Worm (Caenorhabditis elegans) whole organism, L2 larva: Measurements from ENCODE around the gene dpy-28.

Experiments used
- C34F6.9 ChIP-seq: fragments of 150-350 bp; optimal IDR thresholded peaks from 2 replicates; lab custom pipeline; 2014; ENCODE audit warnings: missing biosample characterization, missing genetic modification characterization
- F13H6.1 ChIP-seq: sonication (generic microtip); optimal IDR thresholded peaks from 2 replicates; lab custom pipeline; 2016; ENCODE audit warnings: missing genetic modification characterization, missing compliant biosample characterization
- R02D3.7 ChIP-seq: fragments of 150-350 bp; optimal IDR thresholded peaks from 2 replicates; lab custom pipeline; 2014; ENCODE audit warnings: missing biosample characterization, missing genetic modification characterization
- ZK546.5 ChIP-seq: sonication (generic microtip); optimal IDR thresholded peaks from 2 replicates; lab custom pipeline; 2017; ENCODE audit warnings: missing biosample characterization, missing genetic modification characterization
- aly-2 ChIP-seq: fragments of 150-350 bp; optimal IDR thresholded peaks from 2 replicates; lab custom pipeline; 2014; ENCODE audit warnings: missing biosample characterization, missing genetic modification characterization
- ceh-16 ChIP-seq: fragments of 150-350 bp; optimal IDR thresholded peaks from 2 replicates; lab custom pipeline; 2014; ENCODE audit warnings: missing biosample characterization, missing genetic modification characterization
- ceh-82 ChIP-seq: fragments of 150-350 bp; optimal IDR thresholded peaks from 2 replicates; lab custom pipeline; 2014; ENCODE audit warnings: missing biosample characterization, missing genetic modification characterization
- crh-2 ChIP-seq: sonication (generic microtip); optimal IDR thresholded peaks from 2 replicates; lab custom pipeline; 2017; ENCODE audit warnings: missing biosample characterization, missing genetic modification characterization
- dmd-4 ChIP-seq: sonication (generic microtip); optimal IDR thresholded peaks from 2 replicates; lab custom pipeline; 2017; ENCODE audit warnings: missing biosample characterization, missing genetic modification characterization
- egl-27 ChIP-seq: sonication (generic microtip); optimal IDR thresholded peaks from 3 replicates; lab custom pipeline; 2017; ENCODE audit warnings: missing biosample characterization, missing genetic modification reagents, missing genetic modification characterization
- elt-3 ChIP-seq: sonication (generic microtip); optimal IDR thresholded peaks from 2 replicates; lab custom pipeline; 2017; ENCODE audit warnings: missing biosample characterization, missing genetic modification characterization
- lin-11 ChIP-seq: fragments of 150-350 bp; sonication (generic microtip); optimal IDR thresholded peaks from 2 replicates; lab custom pipeline; 2014; ENCODE audit warnings: missing biosample characterization, missing genetic modification characterization, inconsistent platforms, mixed read lengths
- lin-39 ChIP-seq: fragments of 150-350 bp; optimal IDR thresholded peaks from 2 replicates; lab custom pipeline; 2014; ENCODE audit warnings: missing biosample characterization, missing genetic modification reagents, missing genetic modification characterization
- lsy-2 ChIP-seq, 2 experiments: fragments of 150-350 bp in 1 of 2; sonication (generic microtip) in 1 of 2; optimal IDR thresholded peaks; 2 replicates each; lab custom pipeline; 2014 to 2017; ENCODE audit warnings: missing biosample characterization in 2 of 2, missing genetic modification characterization in 2 of 2
- mab-5 ChIP-seq: fragments of 150-350 bp; optimal IDR thresholded peaks from 2 replicates; lab custom pipeline; 2014; ENCODE audit warnings: missing biosample characterization, missing genetic modification characterization
- mbf-1 ChIP-seq: sonication (generic microtip); optimal IDR thresholded peaks from 2 replicates; lab custom pipeline; 2017; ENCODE audit warnings: missing biosample characterization, missing genetic modification characterization
- mdl-1 ChIP-seq, 2 experiments: fragments of 150-350 bp in 1 of 2; sonication (generic microtip) in 1 of 2; optimal IDR thresholded peaks; 2 replicates each; lab custom pipeline; 2017; ENCODE audit warnings: missing biosample characterization in 2 of 2, missing genetic modification characterization in 2 of 2
- nhr-10 ChIP-seq: sonication (generic microtip); optimal IDR thresholded peaks from 2 replicates; lab custom pipeline; 2017; ENCODE audit warnings: missing biosample characterization, missing genetic modification characterization
- nhr-11 ChIP-seq: fragments of 150-350 bp; optimal IDR thresholded peaks from 2 replicates; lab custom pipeline; 2014; ENCODE audit warnings: missing biosample characterization, missing genetic modification characterization
- nhr-12 ChIP-seq: fragments of 150-350 bp; optimal IDR thresholded peaks from 2 replicates; lab custom pipeline; 2014; ENCODE audit warnings: missing biosample characterization, missing genetic modification characterization
- nhr-129 ChIP-seq: fragments of 150-350 bp; optimal IDR thresholded peaks from 2 replicates; lab custom pipeline; 2014; ENCODE audit warnings: missing biosample characterization, missing genetic modification characterization
- nhr-21 ChIP-seq: fragments of 150-350 bp; optimal IDR thresholded peaks from 2 replicates; lab custom pipeline; 2014; ENCODE audit warnings: missing biosample characterization, missing genetic modification characterization
- nhr-23 ChIP-seq: fragments of 150-350 bp; optimal IDR thresholded peaks from 2 replicates; lab custom pipeline; 2014; ENCODE audit warnings: missing biosample characterization, missing genetic modification reagents, missing genetic modification characterization
- nhr-25 ChIP-seq: fragments of 150-350 bp; sonication (generic microtip); optimal IDR thresholded peaks from 3 replicates; lab custom pipeline; 2014; ENCODE audit warnings: missing biosample characterization, missing genetic modification characterization
- nhr-77 ChIP-seq: fragments of 150-350 bp; optimal IDR thresholded peaks from 2 replicates; lab custom pipeline; 2014; ENCODE audit warnings: missing biosample characterization, missing genetic modification characterization
- peb-1 ChIP-seq: fragments of 150-350 bp; optimal IDR thresholded peaks from 2 replicates; lab custom pipeline; 2014; ENCODE audit warnings: missing biosample characterization, missing genetic modification characterization
- sem-4 ChIP-seq: fragments of 150-350 bp; optimal IDR thresholded peaks from 2 replicates; lab custom pipeline; 2014; ENCODE audit warnings: missing biosample characterization, missing genetic modification reagents, missing genetic modification characterization
- sma-3 ChIP-seq: sonication (generic microtip); optimal IDR thresholded peaks from 2 replicates; lab custom pipeline; 2016; ENCODE audit warnings: missing genetic modification reagents, missing genetic modification characterization, missing compliant biosample characterization
- sma-9 ChIP-seq, 2 experiments: fragments of 150-350 bp in 1 of 2; sonication (generic microtip) in 1 of 2; optimal IDR thresholded peaks; 2 replicates each; lab custom pipeline; 2014 to 2016; ENCODE audit warnings: missing genetic modification characterization in 2 of 2, mild to moderate bottlenecking in 1 of 2, missing biosample characterization in 1 of 2, missing compliant biosample characterization in 1 of 2, missing genetic modification reagents in 1 of 2, moderate library complexity in 1 of 2
- snpc-4 ChIP-seq: fragments of 150-350 bp; optimal IDR thresholded peaks from 2 replicates; lab custom pipeline; 2014; ENCODE audit warnings: missing biosample characterization, missing genetic modification characterization
- unc-39 ChIP-seq: fragments of 150-350 bp; optimal IDR thresholded peaks from 2 replicates; lab custom pipeline; 2014; ENCODE audit warnings: missing biosample characterization, missing genetic modification characterization
- unc-55 ChIP-seq: fragments of 150-350 bp; sonication (generic microtip); optimal IDR thresholded peaks from 3 replicates; lab custom pipeline; 2014; ENCODE audit warnings: missing biosample characterization, missing genetic modification reagents, missing genetic modification characterization
- unc-62 ChIP-seq: fragments of 150-350 bp; optimal IDR thresholded peaks from 2 replicates; lab custom pipeline; 2014; ENCODE audit warnings: missing biosample characterization, missing genetic modification reagents, missing genetic modification characterization
- zag-1 ChIP-seq: fragments of 150-350 bp; optimal IDR thresholded peaks from 2 replicates; lab custom pipeline; 2014; ENCODE audit warnings: missing biosample characterization, missing genetic modification characterization
- ztf-1 ChIP-seq: fragments of 200-800 bp; sonication (Bioruptor generic); conservative IDR thresholded peaks from 2 replicates; pipeline ENCODE4 v1.3.6; 2022; ENCODE audit warnings: missing genetic modification characterization, missing compliant biosample characterization
- ztf-11 ChIP-seq: sonication (generic microtip); optimal IDR thresholded peaks from 2 replicates; lab custom pipeline; 2017; ENCODE audit warnings: missing biosample characterization, missing genetic modification characterization
- ztf-4 ChIP-seq: fragments of 150-350 bp; optimal IDR thresholded peaks from 2 replicates; lab custom pipeline; 2014; ENCODE audit warnings: missing biosample characterization, missing genetic modification characterization

The dpy-28 gene

DNA sequence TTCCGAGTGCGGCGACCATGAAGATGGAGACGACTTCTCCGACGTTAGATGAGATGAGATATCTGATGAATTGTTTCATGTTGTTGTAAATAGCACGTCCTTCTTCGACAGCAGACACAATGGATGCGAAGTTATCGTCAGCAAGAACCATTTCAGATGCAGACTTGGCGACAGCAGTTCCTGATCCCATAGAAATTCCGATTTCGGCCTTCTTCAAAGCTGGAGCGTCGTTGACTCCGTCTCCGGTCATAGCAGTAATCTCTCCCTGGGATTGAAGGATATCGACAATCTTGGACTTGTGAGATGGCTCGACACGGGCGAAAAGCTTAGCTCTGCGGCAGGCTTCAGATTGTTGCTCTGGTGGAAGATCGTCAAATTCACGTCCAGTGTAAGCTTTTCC, 51.0 kb downstream of the dpy-28 start:
- TF ChIP-seq lin-39 (tag; lab: Kevin White, UChicago) (no peak), crh-2 (tag; lab: Kevin White, UChicago) (no peak), nhr-21 (tag; lab: Kevin White, UChicago) (no peak), nhr-12 (tag; lab: Kevin White, UChicago) (no peak), mdl-1 (tag; optimal IDR thresholded peaks at IDR 0.05; lab: Kevin White, UChicago) (no peak), dmd-4 (tag; lab: Kevin White, UChicago) (no peak), ztf-1 (GFP tag; lab: Robert Waterston, UW) (no peak), nhr-25 (no peak), aly-2 (tag; lab: Kevin White, UChicago) (no peak), nhr-11 (tag; lab: Kevin White, UChicago) (no peak), elt-3 (tag; lab: Kevin White, UChicago) (no peak), ceh-16 (tag; lab: Kevin White, UChicago) (no peak), nhr-23 (no peak), lsy-2 (tag; optimal IDR thresholded peaks at IDR 0.05; lab: Kevin White, UChicago) (no peak), nhr-10 (tag; lab: Kevin White, UChicago) (no peak), unc-62 (GFP tag; lab: Kevin White, UChicago) (no peak)
- TF ChIP-seq, all 48 proteins: peak for 0

DNA sequence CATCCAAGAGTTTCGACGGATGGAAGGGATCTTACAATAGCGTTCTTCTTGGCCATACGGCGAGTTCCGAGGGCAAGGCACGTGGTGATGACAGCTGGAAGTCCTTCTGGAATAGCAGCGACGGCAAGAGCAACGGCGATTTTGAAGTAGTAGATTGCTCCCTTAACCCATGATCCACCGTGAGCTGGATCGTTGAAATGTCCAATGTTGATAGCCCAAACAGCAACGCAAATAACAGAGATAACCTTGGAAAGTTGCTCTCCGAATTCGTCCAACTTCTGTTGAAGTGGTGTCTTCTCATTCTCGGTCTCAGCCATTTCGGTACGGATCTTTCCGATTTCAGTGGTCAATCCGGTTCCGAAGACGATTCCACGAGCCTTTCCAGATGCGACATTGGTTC, 52.3 kb downstream of the dpy-28 start:
- TF ChIP-seq elt-3 (tag; lab: Kevin White, UChicago) (no peak), egl-27 (tag; lab: Kevin White, UChicago) (no peak), aly-2 (tag; lab: Kevin White, UChicago) (no peak), mab-5 (tag; lab: Kevin White, UChicago) (no peak), nhr-77 (tag; lab: Kevin White, UChicago) (no peak), nhr-129 (tag; lab: Kevin White, UChicago) (no peak), nhr-25 (no peak), nhr-10 (tag; lab: Kevin White, UChicago) (no peak), mbf-1 (tag; lab: Kevin White, UChicago) (no peak), sma-3 (GFP tag; lab: Kevin White, UChicago) (no peak), zag-1 (tag; lab: Kevin White, UChicago) (no peak), unc-55 (GFP tag; lab: Kevin White, UChicago) (no peak), lin-11 (tag; lab: Kevin White, UChicago) (no peak), crh-2 (tag; lab: Kevin White, UChicago) (no peak), peb-1 (tag; lab: Kevin White, UChicago) (no peak)

DNA sequence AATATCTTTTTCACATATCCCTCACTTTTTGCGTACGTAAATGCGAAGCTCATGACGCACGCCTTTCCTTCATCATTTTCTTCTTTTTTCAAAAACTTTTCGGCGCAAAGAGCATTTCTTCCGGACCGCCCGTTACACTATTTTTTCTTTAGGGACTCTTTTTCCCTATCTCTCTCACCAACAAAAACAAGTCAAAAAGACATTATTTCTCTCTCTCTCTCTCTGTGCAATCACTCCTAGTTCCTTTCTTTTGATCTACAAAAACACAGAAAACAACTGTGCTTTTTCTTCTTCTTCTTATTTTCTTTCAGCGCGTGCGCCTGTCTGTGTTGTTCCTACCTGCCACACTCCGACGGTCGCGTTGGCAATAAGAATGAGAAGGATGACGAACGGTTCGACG, 53.1 kb downstream of the dpy-28 start:
- no peak for TF ChIP-seq unc-39 (tag; lab: Kevin White, UChicago)
- no peak for TF ChIP-seq ZK546.5
- TF ChIP-seq nhr-23, result no peak
- peak; percentile 47 for TF ChIP-seq sma-9 (GFP tag; optimal IDR thresholded peaks at IDR 0.05; lab: Kevin White, UChicago)
- no peak for TF ChIP-seq sma-9 (tag; optimal IDR thresholded peaks at IDR 0.05; lab: Kevin White, UChicago)
- peak; percentile 46 for TF ChIP-seq F13H6.1 (tag; lab: Kevin White, UChicago)
- TF ChIP-seq nhr-129 (tag; lab: Kevin White, UChicago), result peak; percentile 33
- no peak for TF ChIP-seq sma-3 (GFP tag; lab: Kevin White, UChicago)
- TF ChIP-seq ceh-82 (tag; lab: Kevin White, UChicago), result no peak
- peak in 1 of 2 experiments; percentile 40 for TF ChIP-seq lsy-2 (tag; optimal IDR thresholded peaks at IDR 0.05; lab: Kevin White, UChicago)
- TF ChIP-seq C34F6.9, result peak; percentile 48
- TF ChIP-seq R02D3.7, result no peak
- no peak for TF ChIP-seq snpc-4
- TF ChIP-seq zag-1 (tag; lab: Kevin White, UChicago), result no peak
- TF ChIP-seq unc-62 (GFP tag; lab: Kevin White, UChicago), result no peak

DNA sequence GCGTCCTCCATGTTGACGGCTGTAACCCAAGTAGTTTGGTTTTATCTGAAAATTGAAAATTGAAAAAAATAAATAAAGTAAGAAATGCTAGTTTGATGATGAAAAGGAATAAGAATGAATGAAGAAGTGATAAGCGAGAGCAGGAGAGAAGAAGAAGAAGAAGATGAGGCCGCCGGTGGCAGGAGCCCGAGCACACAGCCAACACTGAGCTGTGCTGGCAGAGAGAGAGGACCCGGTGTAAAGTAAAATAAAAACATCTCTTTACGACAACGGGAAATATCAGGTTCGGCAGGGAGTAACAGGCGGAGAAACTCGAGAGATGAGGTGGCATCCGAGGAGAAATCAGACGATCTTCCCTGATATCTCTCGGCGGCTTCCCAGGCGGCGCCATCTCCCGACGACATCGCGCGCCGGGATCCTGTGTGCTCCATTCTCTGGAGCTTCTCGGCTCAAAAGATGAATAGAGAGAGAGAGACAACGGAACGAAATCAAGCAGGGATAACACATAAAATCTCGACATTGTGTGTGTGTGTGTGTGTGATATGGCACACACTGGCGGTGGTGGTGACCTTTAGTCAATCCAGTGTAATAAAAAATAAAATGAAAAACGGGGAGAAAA, 54.0 kb downstream of the dpy-28 start, which contains the start of gene sca-1:
sca-1 (minus strand) TSS at position 51 of the 619 bp plus-strand sequence.
- TF ChIP-seq ztf-11 (tag; lab: Kevin White, UChicago) (no peak), mab-5 (tag; lab: Kevin White, UChicago) (no peak), nhr-129 (tag; lab: Kevin White, UChicago) (peak; percentile 37), C34F6.9 (peak; percentile 6), nhr-10 (tag; lab: Kevin White, UChicago) (no peak), ztf-4 (tag; lab: Kevin White, UChicago) (no peak), sem-4 (tag; lab: Kevin White, UChicago) (no peak), sma-3 (GFP tag; lab: Kevin White, UChicago) (no peak), ceh-16 (tag; lab: Kevin White, UChicago) (no peak), F13H6.1 (tag; lab: Kevin White, UChicago) (peak; percentile 77)
